Worm (Caenorhabditis elegans) whole organism, early embryonic: ENCODE data around the gene W08E12.7.
A peak's percentile ranks its signal among the peaks of the same experiment; 100 is the strongest.

Experiments
- B0310.2 ChIP-seq: sonication (generic microtip); optimal IDR thresholded peaks from 2 replicates; lab custom pipeline; 2016; ENCODE audit warnings: mild to moderate bottlenecking, missing genetic modification characterization, missing compliant biosample characterization
- F13C5.2 ChIP-seq: sonication (generic microtip); optimal IDR thresholded peaks from 2 replicates; lab custom pipeline; 2017; ENCODE audit warnings: mild to moderate bottlenecking, missing genetic modification characterization, inconsistent platforms, missing compliant biosample characterization
- aly-1 ChIP-seq: sonication (generic microtip); optimal IDR thresholded peaks from 2 replicates; lab custom pipeline; 2016; ENCODE audit warnings: missing genetic modification characterization, missing compliant biosample characterization
- ama-1 ChIP-seq: fragments of 150-350 bp; optimal IDR thresholded peaks from 2 replicates; lab custom pipeline; 2014
- ceh-13 ChIP-seq: fragments of 200-800 bp; sonication (Bioruptor generic); optimal IDR thresholded peaks from 2 replicates; lab custom pipeline; 2018; ENCODE audit warnings: mild to moderate bottlenecking, missing genetic modification characterization, missing compliant biosample characterization
- ceh-36 ChIP-seq: sonication (generic microtip); optimal IDR thresholded peaks from 2 replicates; lab custom pipeline; 2016; ENCODE audit warnings: missing genetic modification characterization, inconsistent platforms, missing compliant biosample characterization
- ets-7 ChIP-seq: sonication (generic microtip); optimal IDR thresholded peaks from 2 replicates; lab custom pipeline; 2016; ENCODE audit warnings: missing genotype, missing genetic modification characterization, missing compliant biosample characterization
- flt-1 ChIP-seq: fragments of 200-800 bp; sonication (Bioruptor generic); IDR thresholded peaks from 2 replicates; pipeline ENCODE4 v1.3.6; 2022; ENCODE audit warnings: missing genetic modification characterization, missing compliant biosample characterization
- hmbx-1 ChIP-seq: sonication (generic microtip); optimal IDR thresholded peaks from 2 replicates; lab custom pipeline; 2016; ENCODE audit warnings: mild to moderate bottlenecking, missing genetic modification characterization, missing compliant biosample characterization
- hmg-4 ChIP-seq: fragments of 200-800 bp; sonication (Bioruptor generic); optimal IDR thresholded peaks from 2 replicates; lab custom pipeline; 2018; ENCODE audit warnings: mild to moderate bottlenecking, missing genetic modification characterization, missing compliant biosample characterization
- hnd-1 ChIP-seq: sonication (generic microtip); optimal IDR thresholded peaks from 2 replicates; lab custom pipeline; 2016; ENCODE audit warnings: missing genetic modification characterization, missing compliant biosample characterization
- pes-1 ChIP-seq: fragments of 200-800 bp; sonication (Bioruptor generic); IDR thresholded peaks from 2 replicates; pipeline ENCODE4 v1.3.6; 2022; ENCODE audit warnings: missing genetic modification reagents, missing genetic modification characterization, missing compliant biosample characterization
- scrt-1 ChIP-seq: fragments of 200-800 bp; sonication (Bioruptor generic); IDR thresholded peaks from 2 replicates; pipeline ENCODE4 v1.3.6; 2022; ENCODE audit warnings: missing genetic modification characterization, missing compliant biosample characterization
- sea-1 ChIP-seq: fragments of 200-800 bp; sonication (Bioruptor generic); conservative IDR thresholded peaks from 2 replicates; pipeline ENCODE4 v1.3.6; 2022; ENCODE audit warnings: missing genetic modification characterization, missing compliant biosample characterization
- tbx-11 ChIP-seq: fragments of 200-800 bp; sonication (Bioruptor generic); IDR thresholded peaks from 2 replicates; pipeline ENCODE4 v1.3.6; 2022; ENCODE audit warnings: missing genetic modification characterization, missing compliant biosample characterization
- tbx-37 ChIP-seq: fragments of 200-800 bp; sonication (Bioruptor generic); conservative IDR thresholded peaks from 2 replicates; pipeline ENCODE4 v1.3.6; 2022; ENCODE audit warnings: missing genetic modification reagents, missing genetic modification characterization, missing compliant biosample characterization
- tra-4 ChIP-seq: sonication (generic microtip); optimal IDR thresholded peaks from 2 replicates; lab custom pipeline; 2017; ENCODE audit warnings: missing genetic modification characterization, missing compliant biosample characterization

Gene W08E12.7

ce11 chrIV:3294553-3295185 is at the start of gene W08E12.7:
Gene W08E12.7 (plus strand): TSS chrIV:3295135.
- TF ChIP-seq hmg-4 (GFP tag; lab: Kevin White, UChicago), result peak; percentile 23
- TF ChIP-seq aly-1, result no peak
- peak; percentile 20; the same call in 1 of the 2 replicates for TF ChIP-seq flt-1 (GFP tag; lab: Robert Waterston, UW)
- no peak for TF ChIP-seq ceh-36 (tag; lab: Kevin White, UChicago)
- peak; percentile 38; the same call in 1 of the 2 replicates for TF ChIP-seq sea-1
- peak; percentile 74 for TF ChIP-seq pes-1 (GFP tag; lab: Robert Waterston, UW)
- TF ChIP-seq tra-4 (tag; lab: Kevin White, UChicago), result no peak
- peak; percentile 83 for TF ChIP-seq F13C5.2 (tag; lab: Kevin White, UChicago)
- TF ChIP-seq B0310.2 (tag; lab: Kevin White, UChicago), result no peak
- TF ChIP-seq ets-7 (tag; lab: Kevin White, UChicago), result no peak
- peak; percentile 64; the same call in 1 of the 2 replicates for TF ChIP-seq tbx-11 (GFP tag; lab: Robert Waterston, UW)
- TF ChIP-seq scrt-1 (GFP tag; lab: Robert Waterston, UW), result peak; percentile 65
- TF ChIP-seq tbx-37, result 0 out of 2 replicates have a peak, but pooled peaks have one; percentile 19
- TF ChIP-seq hnd-1 (tag; lab: Kevin White, UChicago), result peak; percentile 16
- peak; percentile 20 for TF ChIP-seq ceh-13 (GFP tag; lab: Kevin White, UChicago)
- TF ChIP-seq hmbx-1, result no peak
- no peak for TF ChIP-seq ama-1 (lab: Kevin White, UChicago)

ce11 chrIV:3246873-3247272 is 48.1 kb upstream of the W08E12.7 start:
- no peak for TF ChIP-seq hmg-4 (GFP tag; lab: Kevin White, UChicago)
- no peak for TF ChIP-seq aly-1

ce11 chrIV:3250020-3250419 is 44.9 kb upstream of the W08E12.7 start:
- no peak for TF ChIP-seq ama-1 (lab: Kevin White, UChicago)
- TF ChIP-seq scrt-1 (GFP tag; lab: Robert Waterston, UW), result no peak
- no peak for TF ChIP-seq tra-4 (tag; lab: Kevin White, UChicago)
- no peak for TF ChIP-seq ceh-13 (GFP tag; lab: Kevin White, UChicago)
- TF ChIP-seq F13C5.2 (tag; lab: Kevin White, UChicago), result no peak

- TF ChIP-seq ama-1 (lab: Kevin White, UChicago), result no peak
- TF ChIP-seq sea-1, result no peak
- TF ChIP-seq scrt-1 (GFP tag; lab: Robert Waterston, UW), result no peak
- TF ChIP-seq hnd-1 (tag; lab: Kevin White, UChicago), result no peak
- no peak for TF ChIP-seq ceh-36 (tag; lab: Kevin White, UChicago)
- no peak for TF ChIP-seq tra-4 (tag; lab: Kevin White, UChicago)
- TF ChIP-seq aly-1, result no peak
- no peak for TF ChIP-seq ceh-13 (GFP tag; lab: Kevin White, UChicago)
- TF ChIP-seq flt-1 (GFP tag; lab: Robert Waterston, UW), result no peak
- TF ChIP-seq hmg-4 (GFP tag; lab: Kevin White, UChicago), result no peak
- TF ChIP-seq B0310.2 (tag; lab: Kevin White, UChicago), result no peak
- TF ChIP-seq pes-1 (GFP tag; lab: Robert Waterston, UW), result no peak
- TF ChIP-seq hmbx-1, result no peak
- no peak for TF ChIP-seq ets-7 (tag; lab: Kevin White, UChicago)
- no peak for TF ChIP-seq tbx-11 (GFP tag; lab: Robert Waterston, UW)
- no peak for TF ChIP-seq tbx-37
- TF ChIP-seq F13C5.2 (tag; lab: Kevin White, UChicago), result no peak
Measured at ce11 chrIV:3251551-3251950, 43.4 kb upstream of the W08E12.7 start.

- TF ChIP-seq B0310.2 (tag; lab: Kevin White, UChicago), result no peak
- no peak for TF ChIP-seq pes-1 (GFP tag; lab: Robert Waterston, UW)
- no peak for TF ChIP-seq flt-1 (GFP tag; lab: Robert Waterston, UW)
- TF ChIP-seq hmbx-1, result no peak
- TF ChIP-seq scrt-1 (GFP tag; lab: Robert Waterston, UW), result no peak
- no peak for TF ChIP-seq hmg-4 (GFP tag; lab: Kevin White, UChicago)
- TF ChIP-seq tra-4 (tag; lab: Kevin White, UChicago), result no peak
- no peak for TF ChIP-seq sea-1
- no peak for TF ChIP-seq ceh-36 (tag; lab: Kevin White, UChicago)
- no peak for TF ChIP-seq ets-7 (tag; lab: Kevin White, UChicago)
- no peak for TF ChIP-seq tbx-37
Measured at ce11 chrIV:3252047-3252446, 42.9 kb upstream of the W08E12.7 start.

ce11 chrIV:3254443-3254842 is 40.5 kb upstream of the W08E12.7 start, which contains the start of gene dmd-9:
Gene dmd-9 (minus strand): TSS chrIV:3254543.
- TF ChIP-seq sea-1 (no peak), tbx-11 (GFP tag; lab: Robert Waterston, UW) (no peak), tbx-37 (no peak)

ce11 chrIV:3256866-3257265 is 38.1 kb upstream of the W08E12.7 start:
- TF ChIP-seq tra-4 (tag; lab: Kevin White, UChicago) (no peak), pes-1 (GFP tag; lab: Robert Waterston, UW) (no peak), ceh-13 (GFP tag; lab: Kevin White, UChicago) (no peak), ceh-36 (tag; lab: Kevin White, UChicago) (no peak), B0310.2 (tag; lab: Kevin White, UChicago) (no peak), F13C5.2 (tag; lab: Kevin White, UChicago) (no peak), scrt-1 (GFP tag; lab: Robert Waterston, UW) (no peak), tbx-37 (no peak), ets-7 (tag; lab: Kevin White, UChicago) (no peak), aly-1 (no peak), hnd-1 (tag; lab: Kevin White, UChicago) (no peak), sea-1 (no peak), ama-1 (lab: Kevin White, UChicago) (no peak), flt-1 (GFP tag; lab: Robert Waterston, UW) (no peak), tbx-11 (GFP tag; lab: Robert Waterston, UW) (no peak), hmg-4 (GFP tag; lab: Kevin White, UChicago) (no peak), hmbx-1 (no peak)
